Worm (Caenorhabditis elegans) whole organism, L4/young adult: ENCODE data around the gene elo-8.
A peak's percentile ranks its signal among the peaks of the same experiment; 100 is the strongest.

Source experiments
- W03F9.2 ChIP-seq: fragments of 150-350 bp; optimal IDR thresholded peaks from 2 replicates; lab custom pipeline; 2014; ENCODE audit warnings: missing biosample characterization, missing genetic modification characterization
- dao-5 ChIP-seq: sonication (generic microtip); optimal IDR thresholded peaks from 2 replicates; lab custom pipeline; 2016; ENCODE audit warnings: missing genotype, missing genetic modification characterization, moderate library complexity, missing compliant biosample characterization
- him-1 ChIP-seq: sonication (generic microtip); optimal IDR thresholded peaks from 2 replicates; lab custom pipeline; 2016; ENCODE audit warnings: missing genotype, missing genetic modification reagents, missing genetic modification characterization, missing compliant biosample characterization

elo-8 gene

DNA sequence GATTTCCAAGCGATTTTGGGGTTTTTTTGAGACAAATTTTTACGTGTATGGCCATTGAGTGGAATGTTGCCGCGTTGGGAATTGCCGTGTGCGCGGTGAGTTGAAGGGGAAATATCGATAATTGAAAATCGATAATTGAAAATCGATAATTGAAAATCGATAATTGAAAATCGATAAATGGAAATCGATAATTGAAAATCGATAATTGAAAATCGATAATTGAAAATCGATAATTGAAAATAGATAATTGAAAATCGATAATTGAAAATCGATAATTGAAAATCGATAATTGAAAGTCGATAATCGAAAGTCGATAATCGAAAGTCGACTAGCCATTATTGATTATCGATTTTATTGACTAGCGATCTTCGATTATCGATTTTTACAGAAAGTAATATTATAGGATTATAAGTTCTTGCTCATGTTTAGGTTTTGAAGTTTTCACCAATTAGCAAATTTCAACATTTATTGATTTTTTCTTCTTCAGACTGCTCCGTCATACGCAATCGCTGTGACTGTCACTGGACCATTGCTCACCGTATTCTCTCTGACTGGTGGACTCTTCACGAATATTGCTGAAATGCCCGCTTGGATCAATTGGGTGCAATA is 10.2 kb downstream of the elo-8 start:
- no peak for TF ChIP-seq dao-5
- TF ChIP-seq him-1 (tag; lab: Kevin White, UChicago): no peak
- no peak for TF ChIP-seq W03F9.2 (tag; lab: Kevin White, UChicago)

- no peak for TF ChIP-seq him-1 (tag; lab: Kevin White, UChicago)
- no peak for TF ChIP-seq W03F9.2 (tag; lab: Kevin White, UChicago)
- no peak for TF ChIP-seq dao-5
Observed at ce11 chrIII:11218150-11218841, 13.6 kb downstream of the elo-8 start, which contains the start of the genes tbx-34 and wht-8. TSS of gene tbx-34 (minus strand) at chrIII:11218250. TSS of gene wht-8 (plus strand) at chrIII:11218791.

- no peak for TF ChIP-seq W03F9.2 (tag; lab: Kevin White, UChicago)
Observed at ce11 chrIII:11208371-11208770, 23.5 kb downstream of the elo-8 start.

DNA sequence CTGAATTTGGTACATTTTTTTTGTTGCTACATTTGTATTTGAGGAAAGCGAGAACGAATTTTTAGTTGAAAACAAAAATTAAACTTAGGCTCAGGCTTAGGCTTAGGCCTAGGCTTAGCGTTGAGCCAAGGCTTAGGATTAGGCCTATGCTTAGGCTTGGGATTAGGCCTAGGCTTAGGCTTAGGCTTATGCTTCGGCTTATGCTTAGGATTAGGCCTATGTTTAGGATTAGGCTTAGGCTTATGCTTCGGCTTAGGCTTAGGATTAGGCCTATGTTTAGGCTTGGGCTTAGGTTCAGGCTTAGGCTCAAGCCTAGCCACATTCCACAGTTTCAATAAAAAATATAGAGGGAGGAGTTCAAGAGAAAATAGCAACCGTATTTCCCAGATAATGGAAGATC is 24.0 kb downstream of the elo-8 start:
- no peak for TF ChIP-seq him-1 (tag; lab: Kevin White, UChicago)
- TF ChIP-seq W03F9.2 (tag; lab: Kevin White, UChicago): no peak

- TF ChIP-seq dao-5 (no peak), W03F9.2 (tag; lab: Kevin White, UChicago) (no peak), him-1 (tag; lab: Kevin White, UChicago) (no peak)
Observed at ce11 chrIII:11206875-11207274, 25.0 kb downstream of the elo-8 start.

DNA sequence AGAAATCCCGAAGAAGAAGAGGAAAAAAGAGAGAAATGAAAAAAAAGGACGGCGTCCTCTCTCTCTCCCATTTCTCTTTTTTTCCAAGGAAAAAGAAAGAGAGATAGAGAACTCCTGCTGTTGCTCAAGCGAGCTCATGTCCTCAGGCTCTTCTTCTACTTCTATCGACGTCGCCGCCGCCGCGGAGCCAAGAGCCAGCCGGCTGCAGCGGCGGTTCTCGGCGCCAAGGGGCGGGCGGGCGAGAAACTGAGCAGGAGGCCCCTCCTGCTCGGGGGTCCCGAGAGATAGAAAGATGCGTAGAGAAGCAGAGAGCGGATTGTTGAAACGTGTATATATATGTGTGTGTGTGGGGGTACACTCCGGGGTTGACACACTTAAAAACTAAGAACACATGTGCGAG is 28.9 kb downstream of the elo-8 start:
- TF ChIP-seq W03F9.2 (tag; lab: Kevin White, UChicago): no peak
- TF ChIP-seq him-1 (tag; lab: Kevin White, UChicago): peak; percentile 77

- no peak for TF ChIP-seq dao-5
- peak; percentile 26 for TF ChIP-seq him-1 (tag; lab: Kevin White, UChicago)
- TF ChIP-seq W03F9.2 (tag; lab: Kevin White, UChicago): no peak
Observed at ce11 chrIII:11200879-11201518, 30.9 kb downstream of the elo-8 start.

- TF ChIP-seq W03F9.2 (tag; lab: Kevin White, UChicago) (no peak), him-1 (tag; lab: Kevin White, UChicago) (no peak), dao-5 (no peak)
Observed at ce11 chrIII:11197327-11197726, 34.5 kb downstream of the elo-8 start.

DNA sequence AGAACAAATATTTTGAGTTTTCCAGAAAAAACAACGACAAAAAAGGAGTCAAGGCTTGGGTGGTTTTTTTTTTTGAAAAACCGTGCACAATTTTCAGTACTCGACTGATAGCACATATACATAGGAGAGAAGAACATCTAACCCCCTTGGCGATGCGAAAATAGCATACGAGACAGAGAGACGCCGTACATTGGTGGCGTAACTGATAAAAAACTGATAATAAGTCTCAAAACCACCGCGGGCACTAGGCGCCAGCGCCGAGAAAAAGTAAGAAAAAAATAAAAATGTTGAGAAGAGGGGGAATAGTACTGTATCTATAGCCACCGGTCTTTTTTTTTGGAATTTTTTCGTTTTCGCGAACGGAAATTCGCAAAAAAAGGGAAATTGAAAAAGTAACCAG is 36.3 kb downstream of the elo-8 start:
- TF ChIP-seq W03F9.2 (tag; lab: Kevin White, UChicago): no peak
- no peak for TF ChIP-seq him-1 (tag; lab: Kevin White, UChicago)
- no peak for TF ChIP-seq dao-5

ce11 chrIII:11195140-11195539 is 36.7 kb downstream of the elo-8 start, which contains the start of gene tra-1:
TSS of gene tra-1 (minus strand) at chrIII:11195201.
- no peak for TF ChIP-seq W03F9.2 (tag; lab: Kevin White, UChicago)
- no peak for TF ChIP-seq dao-5
- TF ChIP-seq him-1 (tag; lab: Kevin White, UChicago): no peak

DNA sequence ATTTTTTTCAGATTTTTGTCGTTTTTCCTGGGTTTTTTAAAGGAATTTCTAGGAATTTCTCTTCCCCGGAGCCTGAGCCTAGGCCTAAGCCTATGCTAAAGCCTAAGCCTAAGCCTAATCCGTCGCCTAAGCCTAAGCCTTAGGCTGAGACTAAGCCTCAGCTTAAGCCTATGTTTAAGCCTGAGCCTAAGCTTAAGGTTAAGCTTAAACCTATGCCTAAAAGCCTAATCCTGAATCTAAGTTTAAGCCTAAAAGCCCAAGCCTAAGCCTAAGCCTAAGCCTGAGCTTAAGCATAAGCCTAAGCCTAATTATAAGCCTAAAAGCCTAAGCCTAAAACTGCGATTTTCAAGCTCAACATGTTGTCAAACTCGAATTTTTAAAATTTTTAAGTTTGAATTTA is 37.7 kb downstream of the elo-8 start:
- TF ChIP-seq W03F9.2 (tag; lab: Kevin White, UChicago) (no peak), him-1 (tag; lab: Kevin White, UChicago) (no peak), dao-5 (no peak)

- no peak for TF ChIP-seq W03F9.2 (tag; lab: Kevin White, UChicago)
- no peak for TF ChIP-seq him-1 (tag; lab: Kevin White, UChicago)
- TF ChIP-seq dao-5: no peak
Observed at ce11 chrIII:11193251-11193650, 38.6 kb downstream of the elo-8 start.

ce11 chrIII:11188132-11188531 is 43.7 kb downstream of the elo-8 start:
- TF ChIP-seq W03F9.2 (tag; lab: Kevin White, UChicago): no peak
- no peak for TF ChIP-seq dao-5
- no peak for TF ChIP-seq him-1 (tag; lab: Kevin White, UChicago)

DNA sequence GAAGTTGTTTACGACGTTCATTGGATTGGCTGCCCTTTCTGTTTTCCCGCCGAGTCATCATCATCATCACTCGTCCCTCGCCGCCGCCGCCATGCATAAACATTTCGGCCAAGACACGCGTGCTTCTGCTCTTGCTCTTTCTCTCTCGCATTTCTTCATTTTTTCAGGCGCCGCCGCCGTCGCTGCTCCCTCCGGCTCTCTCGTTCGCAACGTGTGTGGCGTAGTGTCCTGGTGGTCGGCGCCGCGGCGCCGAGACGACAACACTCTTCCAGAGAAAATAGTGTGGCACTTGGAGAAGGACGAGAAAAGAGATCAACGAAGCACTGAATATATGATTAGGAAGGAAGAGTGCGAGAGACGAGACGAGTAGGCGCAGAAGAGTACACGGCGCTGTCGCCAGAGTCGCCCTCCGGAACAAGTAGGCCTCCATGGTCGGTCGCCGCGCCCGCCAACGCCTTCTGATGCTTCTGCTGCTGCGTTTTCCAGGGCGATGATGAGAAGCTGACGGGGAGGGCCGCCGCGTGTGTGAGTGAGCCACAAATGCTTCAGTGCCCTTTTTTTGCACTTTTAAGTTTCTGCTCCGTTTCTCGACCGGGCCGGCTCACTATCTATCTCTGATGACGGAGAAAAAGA is 46.3 kb downstream of the elo-8 start:
- peak; percentile 35 for TF ChIP-seq dao-5
- TF ChIP-seq him-1 (tag; lab: Kevin White, UChicago): peak; percentile 51
- TF ChIP-seq W03F9.2 (tag; lab: Kevin White, UChicago): no peak
